Worm (Caenorhabditis elegans): Measurements from ENCODE around the gene Y57G11C.28.

DNA sequence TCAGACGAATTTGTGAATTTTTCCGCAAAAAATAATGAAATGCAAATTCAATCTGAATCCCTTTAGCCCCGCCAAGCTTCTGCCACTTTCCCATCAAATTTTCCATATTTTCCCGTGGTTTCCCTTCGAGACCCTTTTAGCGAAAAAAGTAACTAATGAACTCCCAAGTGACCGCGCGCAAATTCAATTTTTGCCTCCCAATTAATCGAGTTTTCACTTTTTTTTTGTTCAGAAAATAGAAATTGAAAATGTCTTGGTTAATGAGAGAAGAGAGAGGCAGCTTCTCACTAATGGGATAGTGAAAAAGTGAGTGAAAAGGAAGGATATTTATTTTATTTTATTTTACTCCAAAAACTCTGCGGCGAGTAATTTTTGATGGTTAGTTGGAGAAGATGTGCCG lies 30.5 kb downstream of the Y57G11C.28 start:
- TF ChIP-seq W03F9.2 (tag; optimal IDR thresholded peaks at IDR 0.05) (no peak), him-1 (tag; optimal IDR thresholded peaks at IDR 0.05) (no peak)

Measured in whole organism, L4/young adult.